Worm (Caenorhabditis elegans) whole organism, young adult: ENCODE measurements around the gene ttbk-8.1.
"Not testable (repeated sequence)": the region's sequence is repeated elsewhere in the genome, so short reads cannot be mapped to it uniquely, and the experiment has no call there.

ENCODE experiments used
- B0035.1 ChIP-seq: sonication (generic microtip); optimal IDR thresholded peaks from 2 replicates; lab custom pipeline; 2016; ENCODE audit warnings: missing genetic modification characterization, mild to moderate bottlenecking, missing compliant biosample characterization, missing genotype, missing genetic modification reagents
- C17E4.6 ChIP-seq: fragments of 200-800 bp; sonication (Bioruptor generic); IDR thresholded peaks from 2 replicates; pipeline ENCODE4 v1.3.6; 2022; ENCODE audit warnings: missing genetic modification reagents, missing genetic modification characterization, missing compliant biosample characterization
- D2030.7 ChIP-seq: fragments of 200-800 bp; sonication (Bioruptor generic); IDR thresholded peaks from 2 replicates; pipeline ENCODE4 v1.3.6; 2022; ENCODE audit warnings: missing genetic modification reagents, missing genetic modification characterization, missing compliant biosample characterization
- F23B12.7 ChIP-seq: sonication (generic microtip); optimal IDR thresholded peaks from 2 replicates; lab custom pipeline; 2017; ENCODE audit warnings: missing genetic modification characterization, mild to moderate bottlenecking, missing compliant biosample characterization, antibody characterized with exemption, moderate library complexity; ENCODE audit not compliant: insufficient read depth
- F33H1.4 ChIP-seq: fragments of 200-800 bp; sonication (Bioruptor generic); IDR thresholded peaks from 2 replicates; pipeline ENCODE4 v1.3.6; 2022; ENCODE audit warnings: missing genetic modification reagents, missing genetic modification characterization, missing compliant biosample characterization
- Y53F4B.3 ChIP-seq: fragments of 200-800 bp; sonication (Bioruptor generic); IDR thresholded peaks from 2 replicates; pipeline ENCODE4 v1.3.6; 2022; ENCODE audit warnings: missing genetic modification reagents, missing genetic modification characterization, missing compliant biosample characterization
- Y53G8AR.9 ChIP-seq: fragments of 200-800 bp; sonication (Bioruptor generic); conservative IDR thresholded peaks from 2 replicates; pipeline ENCODE4 v1.3.6; 2022; ENCODE audit warnings: missing genetic modification reagents, missing genetic modification characterization, missing compliant biosample characterization
- Y79H2A.3 ChIP-seq: fragments of 200-800 bp; sonication (Bioruptor generic); conservative IDR thresholded peaks from 2 replicates; pipeline ENCODE4 v1.3.6; 2022; ENCODE audit warnings: missing genetic modification reagents, missing genetic modification characterization, missing compliant biosample characterization
- Y95B8A.8 ChIP-seq: fragments of 200-800 bp; sonication (Bioruptor generic); IDR thresholded peaks from 2 replicates; pipeline ENCODE4 v1.3.6; 2022; ENCODE audit warnings: missing genetic modification reagents, missing genetic modification characterization, missing compliant biosample characterization
- aptf-3 ChIP-seq: fragments of 200-800 bp; sonication (Bioruptor generic); IDR thresholded peaks from 2 replicates; pipeline ENCODE4 v1.3.6; 2022; ENCODE audit warnings: missing genetic modification characterization, missing compliant biosample characterization
- athp-1 ChIP-seq: sonication (generic microtip); optimal IDR thresholded peaks from 2 replicates; lab custom pipeline; 2017; ENCODE audit warnings: mild to moderate bottlenecking, missing genetic modification characterization, missing compliant biosample characterization
- attf-6 ChIP-seq: fragments of 200-800 bp; sonication (Bioruptor generic); IDR thresholded peaks from 2 replicates; pipeline ENCODE4 v1.3.6; 2022; ENCODE audit warnings: missing genetic modification reagents, missing genetic modification characterization, missing compliant biosample characterization
- ccch-3 ChIP-seq: fragments of 200-800 bp; sonication (Bioruptor generic); optimal IDR thresholded peaks from 2 replicates; lab custom pipeline; 2018; ENCODE audit warnings: mild to moderate bottlenecking, missing genetic modification characterization, missing compliant biosample characterization
- cebp-1 ChIP-seq, 2 experiments: fragments of 200-800 bp in 1 of 2; sonication (Bioruptor generic) in 1 of 2; sonication (generic microtip) in 1 of 2; IDR thresholded peaks in 1 of 2; optimal IDR thresholded peaks in 1 of 2; 2 replicates each; pipeline versions ENCODE4 v1.3.6 to Lab custom; 2017 to 2022; ENCODE audit warnings: missing compliant biosample characterization in 2 of 2, missing genetic modification characterization in 2 of 2, mild to moderate bottlenecking in 1 of 2, missing genetic modification reagents in 1 of 2, moderate library complexity in 1 of 2
- ceh-100 ChIP-seq: fragments of 200-800 bp; sonication (Bioruptor generic); IDR thresholded peaks from 2 replicates; pipeline ENCODE4 v1.3.6; 2022; ENCODE audit warnings: missing genetic modification reagents, missing genetic modification characterization, missing compliant biosample characterization
- chd-7 ChIP-seq: sonication (generic microtip); optimal IDR thresholded peaks from 2 replicates; lab custom pipeline; 2016; ENCODE audit warnings: mild to moderate bottlenecking, missing genetic modification characterization, moderate library complexity, missing compliant biosample characterization
- die-1 ChIP-seq: sonication (generic microtip); optimal IDR thresholded peaks from 2 replicates; lab custom pipeline; 2016; ENCODE audit warnings: missing genotype, mild to moderate bottlenecking, missing genetic modification characterization, missing compliant biosample characterization
- dpff-1 ChIP-seq: sonication (generic microtip); optimal IDR thresholded peaks from 2 replicates; lab custom pipeline; 2017; ENCODE audit warnings: mild to moderate bottlenecking, missing genetic modification characterization, missing compliant biosample characterization
- egl-44 ChIP-seq: fragments of 200-800 bp; sonication (Bioruptor generic); IDR thresholded peaks from 2 replicates; pipeline ENCODE4 v1.3.6; 2022; ENCODE audit warnings: missing genetic modification reagents, missing genetic modification characterization, missing compliant biosample characterization
- egrh-3 ChIP-seq: fragments of 200-800 bp; sonication (Bioruptor generic); IDR thresholded peaks from 2 replicates; pipeline ENCODE4 v1.3.6; 2022; ENCODE audit warnings: missing genetic modification reagents, missing genetic modification characterization, missing compliant biosample characterization
- gei-17 ChIP-seq: fragments of 200-800 bp; sonication (Bioruptor generic); optimal IDR thresholded peaks from 2 replicates; lab custom pipeline; 2018; ENCODE audit warnings: mild to moderate bottlenecking, missing genetic modification characterization, missing compliant biosample characterization
- him-1 ChIP-seq: sonication (generic microtip); optimal IDR thresholded peaks from 2 replicates; lab custom pipeline; 2016; ENCODE audit warnings: missing genotype, missing genetic modification reagents, missing genetic modification characterization, missing compliant biosample characterization
- hmg-20 ChIP-seq: fragments of 200-800 bp; sonication (Bioruptor generic); IDR thresholded peaks from 2 replicates; pipeline ENCODE4 v1.3.6; 2022; ENCODE audit warnings: missing genetic modification reagents, missing genetic modification characterization, missing compliant biosample characterization
- lin-35 ChIP-seq, 3 experiments: fragments of 150-350 bp in 2 of 3; sonication (generic microtip) in 1 of 3; optimal IDR thresholded peaks; 2 replicates each; lab custom pipeline; 2014 to 2018; ENCODE audit warnings: missing biosample characterization in 3 of 3, missing genetic modification characterization in 3 of 3, missing genetic modification reagents in 3 of 3
- madf-6 ChIP-seq: fragments of 200-800 bp; sonication (Bioruptor generic); IDR thresholded peaks from 2 replicates; pipeline ENCODE4 v1.3.6; 2022; ENCODE audit warnings: missing genetic modification reagents, missing genetic modification characterization, missing compliant biosample characterization
- mcd-1 ChIP-seq: fragments of 200-800 bp; sonication (Bioruptor generic); IDR thresholded peaks from 2 replicates; pipeline ENCODE4 v1.3.6; 2022; ENCODE audit warnings: missing genetic modification reagents, missing genetic modification characterization, missing compliant biosample characterization
- nfya-2 ChIP-seq: fragments of 200-800 bp; sonication (Bioruptor generic); IDR thresholded peaks from 2 replicates; pipeline ENCODE4 v1.3.6; 2022; ENCODE audit warnings: missing genetic modification reagents, missing genetic modification characterization, missing compliant biosample characterization
- nfyb-1 ChIP-seq: fragments of 200-800 bp; sonication (Bioruptor generic); IDR thresholded peaks from 2 replicates; pipeline ENCODE4 v1.3.6; 2022; ENCODE audit warnings: missing genetic modification reagents, missing genetic modification characterization, missing compliant biosample characterization
- nhr-179 ChIP-seq: sonication (generic microtip); optimal IDR thresholded peaks from 2 replicates; lab custom pipeline; 2016; ENCODE audit warnings: mild to moderate bottlenecking, missing genetic modification characterization, missing compliant biosample characterization
- nhr-27 ChIP-seq: fragments of 200-800 bp; sonication (Bioruptor generic); optimal IDR thresholded peaks from 2 replicates; lab custom pipeline; 2018; ENCODE audit warnings: mild to moderate bottlenecking, missing genetic modification characterization, moderate library complexity, missing compliant biosample characterization
- pbrm-1 ChIP-seq: fragments of 200-800 bp; sonication (Bioruptor generic); IDR thresholded peaks from 2 replicates; pipeline ENCODE4 v1.3.6; 2022; ENCODE audit warnings: missing genetic modification reagents, missing genetic modification characterization, missing compliant biosample characterization
- pha-4 ChIP-seq: fragments of 150-350 bp; sonication (generic microtip); optimal IDR thresholded peaks from 2 replicates; lab custom pipeline; 2014; ENCODE audit warnings: missing biosample characterization, missing genetic modification reagents, missing genetic modification characterization
- rcor-1 ChIP-seq: fragments of 200-800 bp; sonication (Bioruptor generic); IDR thresholded peaks from 2 replicates; pipeline ENCODE4 v1.3.6; 2022; ENCODE audit warnings: missing genetic modification reagents, missing genetic modification characterization, missing compliant biosample characterization
- rpc-1 ChIP-seq, 2 experiments: fragments of 150-350 bp in 1 of 2; sonication (generic microtip) in 1 of 2; optimal IDR thresholded peaks; 2 replicates each; lab custom pipeline; 2014 to 2018; ENCODE audit warnings: missing biosample characterization in 1 of 2, missing genetic modification characterization in 1 of 2, missing genetic modification reagents in 1 of 2, missing genotype in 1 of 2
- sdz-38 ChIP-seq: sonication (generic microtip); optimal IDR thresholded peaks from 2 replicates; lab custom pipeline; 2016; ENCODE audit warnings: missing genotype, missing genetic modification characterization, missing compliant biosample characterization
- snpc-3.4 ChIP-seq: sonication (generic microtip); optimal IDR thresholded peaks from 2 replicates; lab custom pipeline; 2017; ENCODE audit warnings: missing genetic modification characterization, mild to moderate bottlenecking, missing compliant biosample characterization, antibody characterized with exemption, moderate library complexity, missing genotype, missing genetic modification reagents
- snpc-4 ChIP-seq, 5 experiments: fragments of 150-350 bp in 1 of 5; sonication (generic microtip) in 4 of 5; optimal IDR thresholded peaks; 2 replicates each; lab custom pipeline; 2014 to 2018; ENCODE audit warnings: missing genetic modification characterization in 5 of 5, missing biosample characterization in 3 of 5, antibody characterized with exemption in 2 of 5, mild to moderate bottlenecking in 2 of 5, missing compliant biosample characterization in 2 of 5, missing genotype in 2 of 5, moderate library complexity in 2 of 5, missing genetic modification reagents in 1 of 5
- tbp1 ChIP-seq: fragments of 200-800 bp; sonication (Bioruptor generic); optimal IDR thresholded peaks from 2 replicates; lab custom pipeline; 2018; ENCODE audit warnings: mild to moderate bottlenecking, missing genetic modification characterization, missing compliant biosample characterization
- tlf-1 ChIP-seq: fragments of 200-800 bp; sonication (Bioruptor generic); optimal IDR thresholded peaks from 2 replicates; lab custom pipeline; 2018; ENCODE audit warnings: mild to moderate bottlenecking, missing genetic modification characterization, missing compliant biosample characterization
- ztf-25 ChIP-seq: fragments of 200-800 bp; sonication (Bioruptor generic); IDR thresholded peaks from 2 replicates; pipeline ENCODE4 v1.3.6; 2022; ENCODE audit warnings: missing genetic modification reagents, missing genetic modification characterization, missing compliant biosample characterization
- ztf-3 ChIP-seq: fragments of 200-800 bp; sonication (Bioruptor generic); optimal IDR thresholded peaks from 2 replicates; lab custom pipeline; 2018; ENCODE audit warnings: mild to moderate bottlenecking, missing genetic modification characterization, missing compliant biosample characterization
- ztf-6 ChIP-seq: fragments of 200-800 bp; sonication (Bioruptor generic); IDR thresholded peaks from 2 replicates; pipeline ENCODE4 v1.3.6; 2022; ENCODE audit warnings: missing genetic modification reagents, missing genetic modification characterization, missing compliant biosample characterization

The ttbk-8.1 gene

DNA sequence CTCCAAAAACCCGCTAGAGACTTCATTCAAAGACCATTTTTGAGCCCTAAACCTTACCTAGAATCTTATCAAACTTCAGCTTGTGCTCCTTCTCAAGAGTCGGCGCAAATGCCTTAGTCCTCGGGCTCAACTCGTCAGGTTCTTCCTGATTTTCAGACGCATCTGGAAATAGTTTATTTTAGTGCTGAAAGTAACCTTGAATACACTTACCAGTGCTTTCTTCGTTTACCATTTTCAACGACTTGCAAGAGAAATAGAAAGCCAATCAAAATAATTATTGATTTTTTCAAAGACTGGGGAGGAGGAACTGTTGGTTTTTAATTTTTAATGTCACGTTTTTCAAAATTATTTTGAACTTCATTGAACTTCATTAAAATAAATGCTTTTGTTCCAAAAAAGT lies at the start of gene ttbk-8.1, which contains the start of gene Y38H8A.4:
Gene ttbk-8.1, plus strand, starts transcription at position 301 of the 400 bp plus-strand sequence.
Gene Y38H8A.4, minus strand, starts transcription at position 366 of the 400 bp plus-strand sequence.
- TF ChIP-seq madf-6 (GFP tag; lab: Robert Waterston, UW): no peak
- TF ChIP-seq gei-17 (GFP tag; lab: Kevin White, UChicago): no peak
- TF ChIP-seq cebp-1 (GFP tag; IDR thresholded peaks at IDR 0.05; lab: Robert Waterston, UW): no peak
- TF ChIP-seq cebp-1 (tag; optimal IDR thresholded peaks at IDR 0.05; lab: Kevin White, UChicago): no peak
- TF ChIP-seq lin-35 (GFP tag; optimal IDR thresholded peaks at IDR 0.05; lab: Kevin White, UChicago): no peak
- no peak for TF ChIP-seq nhr-179 (tag; lab: Kevin White, UChicago)
- no peak for TF ChIP-seq ccch-3
- TF ChIP-seq Y53F4B.3: no peak
- no peak for TF ChIP-seq ztf-25 (GFP tag; lab: Robert Waterston, UW)
- TF ChIP-seq F23B12.7 (tag; lab: Kevin White, UChicago): no peak
- no peak for TF ChIP-seq chd-7 (tag; lab: Kevin White, UChicago)
- TF ChIP-seq B0035.1 (tag; lab: Kevin White, UChicago): no peak
- TF ChIP-seq sdz-38 (tag; lab: Kevin White, UChicago): no peak
- TF ChIP-seq snpc-3.4 (tag; lab: Kevin White, UChicago): no peak
- TF ChIP-seq die-1 (tag; lab: Kevin White, UChicago): no peak
- TF ChIP-seq tlf-1 (GFP tag; lab: Kevin White, UChicago): no peak
- TF ChIP-seq snpc-4 (GFP tag; optimal IDR thresholded peaks at IDR 0.05; lab: Kevin White, UChicago): no peak
- TF ChIP-seq snpc-4 (tag; optimal IDR thresholded peaks at IDR 0.05; lab: Kevin White, UChicago): no peak
- TF ChIP-seq Y79H2A.3 (GFP tag; lab: Robert Waterston, UW): no peak
- no peak for TF ChIP-seq nhr-27

DNA sequence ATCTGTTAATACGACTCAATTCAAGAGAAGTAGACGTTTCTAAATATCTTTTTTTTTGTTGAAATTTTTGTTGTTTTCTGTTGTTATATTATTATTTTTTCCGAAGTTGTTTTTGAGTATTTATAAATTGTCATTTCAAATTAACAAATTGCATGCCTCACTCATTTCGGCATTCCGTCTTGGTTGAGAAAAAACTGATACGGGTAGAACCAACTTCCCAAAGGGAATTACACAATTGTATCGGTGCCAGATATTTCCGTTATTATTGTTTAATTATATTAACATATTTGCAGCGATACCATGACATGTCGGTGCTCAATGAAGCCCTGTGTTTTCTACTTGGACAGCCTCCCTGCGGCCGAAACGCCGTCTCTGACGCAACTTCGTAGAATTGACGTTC lies 42.9 kb upstream of the ttbk-8.1 start, which contains the start of gene K09B11.4:
Gene K09B11.4, plus strand, starts transcription at position 301 of the 400 bp plus-strand sequence.
- TF ChIP-seq nfya-2 (GFP tag; lab: Robert Waterston, UW) (no peak), hmg-20 (GFP tag; lab: Robert Waterston, UW) (no peak), snpc-3.4 (tag; lab: Kevin White, UChicago) (no peak), pha-4 (no peak), athp-1 (tag; lab: Kevin White, UChicago) (no peak), ztf-3 (GFP tag; lab: Kevin White, UChicago) (no peak), nhr-27 (no peak), dpff-1 (tag; lab: Kevin White, UChicago) (no peak), chd-7 (tag; lab: Kevin White, UChicago) (no peak)
- TF ChIP-seq, all 124 proteins: peak for 0

ce11 chrIV:13430137-13430536 lies 42.0 kb upstream of the ttbk-8.1 start:
- peak; percentile 44; the same call in 1 of the 2 replicates for TF ChIP-seq Y53G8AR.9 (GFP tag; lab: Robert Waterston, UW)
- TF ChIP-seq C17E4.6: 0 out of 2 replicates have a peak, but pooled peaks have one; percentile 7
- peak; percentile 77 for TF ChIP-seq nfyb-1 (GFP tag; lab: Robert Waterston, UW)
- peak; percentile 82 for TF ChIP-seq mcd-1 (GFP tag; lab: Robert Waterston, UW)
- TF ChIP-seq Y95B8A.8 (GFP tag; lab: Robert Waterston, UW): peak; percentile 50; the same call in 1 of the 2 replicates
- TF ChIP-seq him-1: peak; percentile 46
- peak; percentile 31; the same call in 1 of the 2 replicates for TF ChIP-seq Y79H2A.3 (GFP tag; lab: Robert Waterston, UW)
- peak; percentile 63; the same call in 1 of the 2 replicates for TF ChIP-seq pbrm-1 (GFP tag; lab: Robert Waterston, UW)
- peak; percentile 54 for TF ChIP-seq F33H1.4 (GFP tag; lab: Robert Waterston, UW)
- peak; percentile 80 for TF ChIP-seq rcor-1
- peak; percentile 48; the same call in 1 of the 2 replicates for TF ChIP-seq D2030.7
- not testable (repeated sequence) for TF ChIP-seq rpc-1 (optimal IDR thresholded peaks at IDR 0.05; lab: Kevin White, UChicago)
- TF ChIP-seq rpc-1 (tag; optimal IDR thresholded peaks at IDR 0.05; lab: Kevin White, UChicago): peak; percentile 1
- 0 out of 2 replicates have a peak, but pooled peaks have one; percentile 40 for TF ChIP-seq egl-44 (GFP tag; lab: Robert Waterston, UW)
- TF ChIP-seq snpc-4 (GFP tag; optimal IDR thresholded peaks at IDR 0.05; lab: Kevin White, UChicago): peak; percentile 38
- TF ChIP-seq snpc-4 (tag; optimal IDR thresholded peaks at IDR 0.05; lab: Kevin White, UChicago): peak in 3 of 4 experiments; percentile 68 to 95 (median 92)
- peak; percentile 65; the same call in 1 of the 2 replicates for TF ChIP-seq ztf-6 (GFP tag; lab: Robert Waterston, UW)
- TF ChIP-seq attf-6: peak; percentile 87
- TF ChIP-seq aptf-3: 0 out of 2 replicates have a peak, but pooled peaks have one; percentile 56
- peak; percentile 43; the same call in 1 of the 2 replicates for TF ChIP-seq ceh-100
- peak; percentile 87; the same call in 1 of the 2 replicates for TF ChIP-seq egrh-3 (GFP tag; lab: Robert Waterston, UW)
- peak; percentile 66 for TF ChIP-seq madf-6 (GFP tag; lab: Robert Waterston, UW)
- peak; percentile 72 for TF ChIP-seq tbp1 (GFP tag; lab: Kevin White, UChicago)
